Worm (Caenorhabditis elegans) whole organism, L3 larva: ENCODE results near the gene Y6G8.16.
"Not testable (repeated sequence)": the region's sequence is repeated elsewhere in the genome, so short reads cannot be mapped to it uniquely, and the experiment has no call there.

ENCODE experiments used
- ceh-28 ChIP-seq: fragments of 150-350 bp; optimal IDR thresholded peaks from 2 replicates; lab custom pipeline; 2014; ENCODE audit warnings: missing biosample characterization, missing genetic modification reagents, missing genetic modification characterization
- ceh-9 ChIP-seq: sonication (generic microtip); optimal IDR thresholded peaks from 2 replicates; lab custom pipeline; 2018; ENCODE audit warnings: missing biosample characterization, missing genetic modification characterization
- lin-39 ChIP-seq: fragments of 150-350 bp; optimal IDR thresholded peaks from 2 replicates; lab custom pipeline; 2018; ENCODE audit warnings: missing biosample characterization, missing genetic modification reagents, missing genetic modification characterization
- nhr-12 ChIP-seq: fragments of 150-350 bp; optimal IDR thresholded peaks from 2 replicates; lab custom pipeline; 2014; ENCODE audit warnings: missing biosample characterization, missing genetic modification characterization
- pha-4 ChIP-seq: fragments of 150-350 bp; optimal IDR thresholded peaks from 2 replicates; lab custom pipeline; 2014; ENCODE audit warnings: missing biosample characterization, missing genetic modification reagents, missing genetic modification characterization
- ztf-11 ChIP-seq: fragments of 150-350 bp; optimal IDR thresholded peaks from 2 replicates; lab custom pipeline; 2014; ENCODE audit warnings: missing biosample characterization, missing genetic modification characterization

DNA sequence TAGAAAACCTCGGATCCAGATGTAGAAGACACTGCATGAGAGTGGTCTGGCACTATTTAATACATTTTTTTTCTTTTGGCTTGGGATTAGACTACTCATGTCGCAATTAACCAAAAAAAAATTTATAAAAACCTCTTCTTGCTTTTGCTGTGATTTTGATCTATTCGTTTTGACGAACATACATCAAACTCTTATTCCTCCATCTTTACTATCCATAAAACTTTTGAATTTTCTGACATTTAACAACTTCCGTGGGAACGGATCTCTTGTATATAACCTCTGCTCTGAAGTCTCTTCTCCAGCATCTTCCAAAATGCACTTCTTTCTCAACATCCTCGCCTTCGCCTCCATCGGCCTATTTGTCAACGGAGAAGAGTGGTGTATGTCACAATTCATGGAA, at the start of gene Y6G8.16:
- TF ChIP-seq ceh-28 (tag; lab: Kevin White, UChicago); nhr-12 (tag; lab: Kevin White, UChicago); ztf-11; lin-39; ceh-9 (tag; lab: Kevin White, UChicago); pha-4 (tag; lab: Kevin White, UChicago): not testable (repeated sequence)
